Fruit fly (Drosophila melanogaster) Kc167 (cell line): Measurements from ENCODE around the gene Rcd2.

Source experiments
- Sin3A ChIP-seq: fragments of >200 bp; optimal IDR thresholded peaks from 2 replicates; lab custom pipeline; 2018; ENCODE audit warnings: missing external identifiers
- h ChIP-seq: fragments of >200 bp; optimal IDR thresholded peaks from 3 replicates; lab custom pipeline; 2018; ENCODE audit warnings: missing external identifiers
- insv ChIP-seq: fragments of >200 bp; optimal IDR thresholded peaks from 3 replicates; lab custom pipeline; 2018; ENCODE audit warnings: missing external identifiers
- psq ChIP-seq: fragments of >200 bp; optimal IDR thresholded peaks from 2 replicates; lab custom pipeline; 2017; ENCODE audit warnings: missing external identifiers
- ttk ChIP-seq: sonication (Bioruptor generic); optimal IDR thresholded peaks from 2 replicates; lab custom pipeline; 2017; ENCODE audit warnings: missing external identifiers

DNA sequence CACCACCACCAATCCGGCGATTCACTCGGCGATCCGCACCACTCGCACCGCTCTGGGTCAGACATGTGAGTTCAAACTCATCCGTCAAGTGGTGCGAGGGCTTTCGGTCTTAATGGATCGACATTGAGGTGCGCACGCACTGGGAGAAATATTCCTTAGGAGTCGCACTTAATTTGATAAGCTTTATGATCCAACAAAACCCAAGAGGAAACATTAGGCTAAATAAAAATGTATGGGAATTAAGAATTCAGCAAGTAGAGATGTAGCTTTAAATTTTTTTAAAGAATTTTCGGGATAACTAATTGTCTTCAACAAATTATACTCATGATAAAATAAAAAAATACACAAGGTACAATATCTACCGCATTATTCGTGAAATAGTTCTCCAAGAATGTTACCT is 36.3 kb upstream of the Rcd2 start:
- TF ChIP-seq insv (lab: Kevin White, UChicago) (no peak), psq (lab: Kevin White, UChicago) (no peak), h (lab: Kevin White, UChicago) (no peak), Sin3A (lab: Kevin White, UChicago) (no peak), ttk (no peak)
